Fruit fly (Drosophila melanogaster) whole organism, embryonic: ENCODE measurements around the gene UbcE2H.

Experiments used
- Awh ChIP-seq: fragments of 200-800 bp; sonication (Bioruptor generic); IDR thresholded peaks from 2 replicates; pipeline ENCODE4, ENCODE4 v1.3.6; 2022; ENCODE audit warnings: missing biosample characterization, missing genetic modification characterization
- Blimp-1 ChIP-seq: fragments of 200-800 bp; sonication (Bioruptor generic); optimal IDR thresholded peaks from 3 replicates; lab custom pipeline; 2018; ENCODE audit warnings: missing biosample characterization, missing genetic modification characterization, mild to moderate bottlenecking, moderate library complexity, missing genetic modification reagents
- C15 ChIP-seq: fragments of 200-800 bp; sonication (Bioruptor generic); IDR thresholded peaks from 3 replicates; pipeline ENCODE4 v1.3.6; 2022; ENCODE audit warnings: missing biosample characterization, missing genetic modification characterization
- CG11695 ChIP-seq: fragments of 200-800 bp; sonication (Bioruptor generic); IDR thresholded peaks from 3 replicates; pipeline ENCODE4 v1.3.6; 2022; ENCODE audit warnings: missing biosample characterization, missing genetic modification characterization
- CG12071 ChIP-seq: fragments of 200-800 bp; sonication (Bioruptor generic); optimal IDR thresholded peaks from 3 replicates; lab custom pipeline; 2018; ENCODE audit warnings: missing biosample characterization, mild to moderate bottlenecking, missing genetic modification characterization
- CG13624 ChIP-seq: fragments of 200-800 bp; sonication (Bioruptor generic); optimal IDR thresholded peaks from 2 replicates; lab custom pipeline; 2016; ENCODE audit warnings: missing biosample characterization, missing genetic modification characterization
- CG14014 ChIP-seq: fragments of 200-800 bp; sonication (Bioruptor generic); IDR thresholded peaks from 2 replicates; pipeline ENCODE4 v1.3.6; 2022; ENCODE audit warnings: missing biosample characterization, missing genetic modification characterization
- CG14050 ChIP-seq: fragments of 200-800 bp; sonication (Bioruptor generic); IDR thresholded peaks from 3 replicates; pipeline ENCODE4 v1.3.6; 2022; ENCODE audit warnings: missing biosample characterization, missing genetic modification characterization
- CG17361 ChIP-seq: fragments of 200-800 bp; sonication (Bioruptor generic); IDR thresholded peaks from 3 replicates; pipeline ENCODE4 v1.3.6; 2022; ENCODE audit warnings: missing biosample characterization, missing genetic modification characterization
- CG18764 ChIP-seq: fragments of 200-800 bp; sonication (Bioruptor generic); optimal IDR thresholded peaks from 3 replicates; lab custom pipeline; 2016; ENCODE audit warnings: missing biosample characterization, missing genetic modification characterization
- CG30020 ChIP-seq: fragments of 200-800 bp; optimal IDR thresholded peaks from 2 replicates; lab custom pipeline; 2019; ENCODE audit warnings: missing biosample characterization, mild to moderate bottlenecking, missing genetic modification characterization, moderate library complexity
- CG31224 ChIP-seq: fragments of 200-800 bp; sonication (Bioruptor generic); IDR thresholded peaks from 2 replicates; pipeline ENCODE4 v1.3.6; 2022; ENCODE audit warnings: missing biosample characterization, missing genetic modification characterization
- CG31388 ChIP-seq: fragments of 200-800 bp; sonication (Bioruptor generic); optimal IDR thresholded peaks from 2 replicates; lab custom pipeline; 2016; ENCODE audit warnings: missing biosample characterization, missing genetic modification characterization
- CG3281 ChIP-seq: fragments of 200-800 bp; sonication (Bioruptor generic); optimal IDR thresholded peaks from 3 replicates; lab custom pipeline; 2017; ENCODE audit warnings: missing biosample characterization, mild to moderate bottlenecking, missing genetic modification characterization
- CG3407 ChIP-seq: fragments of 200-800 bp; sonication (Bioruptor generic); optimal IDR thresholded peaks from 2 replicates; lab custom pipeline; 2018; ENCODE audit warnings: missing biosample characterization, mild to moderate bottlenecking, missing genetic modification characterization
- CG34422 ChIP-seq: fragments of 200-800 bp; sonication (Bioruptor generic); IDR thresholded peaks from 3 replicates; pipeline ENCODE4 v1.3.6; 2022; ENCODE audit warnings: missing biosample characterization, missing genetic modification characterization
- CG7786 ChIP-seq: fragments of 200-800 bp; sonication (Bioruptor generic); optimal IDR thresholded peaks from 2 replicates; lab custom pipeline; 2016; ENCODE audit warnings: missing biosample characterization, missing genetic modification characterization
- CG8388 ChIP-seq: fragments of 200-800 bp; sonication (Bioruptor generic); optimal IDR thresholded peaks from 2 replicates; lab custom pipeline; 2019; ENCODE audit warnings: missing biosample characterization, mild to moderate bottlenecking, missing genetic modification characterization, moderate library complexity
- CG9609 ChIP-seq: fragments of 200-800 bp; sonication (Bioruptor generic); optimal IDR thresholded peaks from 3 replicates; lab custom pipeline; 2016; ENCODE audit warnings: missing biosample characterization, missing genetic modification characterization
- CrebB ChIP-seq: fragments of 200-800 bp; sonication (Bioruptor generic); optimal IDR thresholded peaks from 3 replicates; lab custom pipeline; 2018; ENCODE audit warnings: missing biosample characterization, mild to moderate bottlenecking, missing genetic modification characterization
- D19B ChIP-seq: fragments of 200-800 bp; sonication (Bioruptor generic); optimal IDR thresholded peaks from 2 replicates; lab custom pipeline; 2017; ENCODE audit warnings: missing biosample characterization, mild to moderate bottlenecking, missing genetic modification characterization
- Dek ChIP-seq: fragments of 200-800 bp; sonication (Bioruptor generic); optimal IDR thresholded peaks from 3 replicates; lab custom pipeline; 2019; ENCODE audit warnings: missing biosample characterization, mild to moderate bottlenecking, missing genetic modification characterization, moderate library complexity
- GATAe ChIP-seq: fragments of 200-800 bp; sonication (Bioruptor generic); conservative IDR thresholded peaks from 2 replicates; pipeline ENCODE4 v1.3.6; 2022; ENCODE audit warnings: missing biosample characterization, missing genetic modification characterization
- HLHmδ ChIP-seq: fragments of 200-800 bp; sonication (Bioruptor generic); optimal IDR thresholded peaks from 2 replicates; lab custom pipeline; 2018; ENCODE audit warnings: missing biosample characterization, mild to moderate bottlenecking, missing genetic modification characterization, moderate library complexity
- HmgD ChIP-seq: fragments of 200-800 bp; sonication (Bioruptor generic); optimal IDR thresholded peaks from 3 replicates; lab custom pipeline; 2016; ENCODE audit warnings: missing biosample characterization, missing genetic modification characterization
- MESR4 ChIP-seq: fragments of 200-800 bp; sonication (Bioruptor generic); optimal IDR thresholded peaks from 2 replicates; lab custom pipeline; 2018; ENCODE audit warnings: missing biosample characterization, mild to moderate bottlenecking, missing genetic modification characterization, moderate library complexity
- MTF-1 ChIP-seq: fragments of 200-800 bp; sonication (Bioruptor generic); optimal IDR thresholded peaks from 2 replicates; lab custom pipeline; 2018; ENCODE audit warnings: missing biosample characterization, mild to moderate bottlenecking, missing genetic modification characterization, borderline replicate concordance
- NK7.1 ChIP-seq: fragments of 200-800 bp; sonication (Bioruptor generic); optimal IDR thresholded peaks from 3 replicates; lab custom pipeline; 2016; ENCODE audit warnings: missing biosample characterization, missing genetic modification characterization
- Ptx1 ChIP-seq: fragments of 200-800 bp; sonication (Bioruptor generic); IDR thresholded peaks from 2 replicates; pipeline ENCODE4 v1.3.6; 2022; ENCODE audit warnings: missing biosample characterization, missing genetic modification characterization
- Rx ChIP-seq: fragments of 200-800 bp; sonication (Bioruptor generic); IDR thresholded peaks from 2 replicates; pipeline ENCODE4 v1.3.6; 2022; ENCODE audit warnings: missing biosample characterization, missing genetic modification characterization
- ac ChIP-seq: fragments of 200-800 bp; sonication (Bioruptor generic); optimal IDR thresholded peaks from 3 replicates; lab custom pipeline; 2017; ENCODE audit warnings: missing biosample characterization, mild to moderate bottlenecking, missing genetic modification characterization
- bcd ChIP-seq: fragments of 200-800 bp; sonication (Bioruptor generic); optimal IDR thresholded peaks from 2 replicates; lab custom pipeline; 2017; ENCODE audit warnings: missing biosample characterization, mild to moderate bottlenecking, missing genetic modification characterization
- cad ChIP-seq: fragments of >200 bp; optimal IDR thresholded peaks from 2 replicates; lab custom pipeline; 2017; ENCODE audit warnings: missing biosample characterization, missing genetic modification characterization
- cato ChIP-seq: fragments of 200-800 bp; sonication (Bioruptor generic); optimal IDR thresholded peaks from 2 replicates; lab custom pipeline; 2016; ENCODE audit warnings: missing biosample characterization, missing genetic modification characterization, borderline replicate concordance
- chm ChIP-seq: fragments of 200-800 bp; sonication (Bioruptor generic); IDR thresholded peaks from 2 replicates; pipeline ENCODE4 v1.3.6; 2022; ENCODE audit warnings: missing biosample characterization, missing genetic modification characterization
- corto ChIP-seq: fragments of 200-800 bp; sonication (Bioruptor generic); optimal IDR thresholded peaks from 2 replicates; lab custom pipeline; 2016; ENCODE audit warnings: missing biosample characterization, mild to moderate bottlenecking, missing genetic modification characterization, moderate library complexity
- danr ChIP-seq: fragments of 200-800 bp; sonication (Bioruptor generic); IDR thresholded peaks from 2 replicates; pipeline ENCODE4 v1.3.6; 2022; ENCODE audit warnings: missing biosample characterization, missing genetic modification characterization
- eve ChIP-seq, 2 experiments: fragments of >200 bp; optimal IDR thresholded peaks; 2 replicates each; lab custom pipeline; 2017; ENCODE audit warnings: missing biosample characterization in 2 of 2, missing genetic modification characterization in 2 of 2
- fd64A ChIP-seq: fragments of 200-800 bp; sonication (Bioruptor generic); optimal IDR thresholded peaks from 3 replicates; lab custom pipeline; 2018; ENCODE audit warnings: missing biosample characterization, mild to moderate bottlenecking, missing genetic modification characterization
- ham ChIP-seq: fragments of 200-800 bp; sonication (Bioruptor generic); IDR thresholded peaks from 2 replicates; pipeline ENCODE4 v1.3.6; 2022; ENCODE audit warnings: missing biosample characterization, missing genetic modification characterization
- ind ChIP-seq: fragments of 200-800 bp; sonication (Bioruptor generic); optimal IDR thresholded peaks from 3 replicates; lab custom pipeline; 2016; ENCODE audit warnings: missing biosample characterization, missing genetic modification characterization
- peb ChIP-seq: fragments of 200-800 bp; sonication (Bioruptor generic); IDR thresholded peaks from 2 replicates; pipeline ENCODE4 v1.3.6; 2022; ENCODE audit warnings: missing biosample characterization, missing genetic modification characterization
- pho ChIP-seq: fragments of 200-800 bp; sonication (Bioruptor generic); optimal IDR thresholded peaks from 2 replicates; lab custom pipeline; 2016; ENCODE audit warnings: missing biosample characterization, missing genetic modification characterization
- pzg ChIP-seq: fragments of 200-800 bp; sonication (Bioruptor generic); optimal IDR thresholded peaks from 3 replicates; lab custom pipeline; 2018; ENCODE audit warnings: missing biosample characterization, mild to moderate bottlenecking, missing genetic modification characterization, moderate library complexity
- seq ChIP-seq: fragments of 200-800 bp; sonication (Bioruptor generic); IDR thresholded peaks from 2 replicates; pipeline ENCODE4 v1.3.6; 2022; ENCODE audit warnings: missing biosample characterization, missing genetic modification characterization
- sr ChIP-seq: fragments of 200-800 bp; sonication (Bioruptor generic); IDR thresholded peaks from 3 replicates; pipeline ENCODE4 v1.3.6; 2022; ENCODE audit warnings: missing biosample characterization, missing genetic modification characterization
- sug ChIP-seq: fragments of 200-800 bp; optimal IDR thresholded peaks from 2 replicates; lab custom pipeline; 2019; ENCODE audit warnings: missing biosample characterization, mild to moderate bottlenecking, missing genetic modification characterization, moderate library complexity
- tna ChIP-seq: fragments of 200-800 bp; sonication (Bioruptor generic); IDR thresholded peaks from 2 replicates; pipeline ENCODE4 v1.3.6; 2022; ENCODE audit warnings: missing biosample characterization, missing genetic modification characterization; ENCODE audit not compliant: partially characterized antibody
- wor ChIP-seq: fragments of 200-800 bp; sonication (Bioruptor generic); IDR thresholded peaks from 2 replicates; pipeline ENCODE4 v1.3.6; 2022; ENCODE audit warnings: missing biosample characterization, missing genetic modification characterization
- zfh1 ChIP-seq: fragments of 200-800 bp; sonication (Bioruptor generic); IDR thresholded peaks from 3 replicates; pipeline ENCODE4 v1.3.6; 2022; ENCODE audit warnings: missing biosample characterization, missing genetic modification characterization

UbcE2H gene

dm6 chrX:8092075-8092682, 1.7 kb downstream of the UbcE2H start (continued):
- TF ChIP-seq CG7786 (GFP tag; lab: Kevin White, UChicago) (peak; percentile 84), HLHmδ (GFP tag; lab: Kevin White, UChicago) (no peak), CG3281 (GFP tag; lab: Kevin White, UChicago) (peak; percentile 95), CG18764 (GFP tag; lab: Kevin White, UChicago) (peak; percentile 86), CG14050 (GFP tag; lab: Robert Waterston, UW) (peak; percentile 91), NK7.1 (GFP tag; lab: Kevin White, UChicago) (peak; percentile 63), sug (tag; lab: Kevin White, UChicago) (peak; percentile 99), cato (GFP tag; lab: Kevin White, UChicago) (peak; percentile 84), danr (GFP tag; lab: Robert Waterston, UW) (peak; percentile 87), cad (no peak), corto (GFP tag; lab: Kevin White, UChicago) (peak; percentile 83), ind (peak; percentile 93), eve (GFP tag; optimal IDR thresholded peaks at IDR 0.05; lab: Kevin White, UChicago) (peak in 1 of 2 experiments; percentile 98), bcd (GFP tag; lab: Kevin White, UChicago) (peak; percentile 95), MESR4 (GFP tag; lab: Kevin White, UChicago) (no peak), CG31224 (GFP tag; lab: Robert Waterston, UW) (peak; percentile 83), HmgD (no peak), wor (GFP tag; lab: Robert Waterston, UW) (peak; percentile 89), ham (GFP tag; lab: Robert Waterston, UW) (0 out of 2 replicates have a peak, but pooled peaks have one; percentile 56), GATAe (peak; percentile 69; the same call in 1 of the 2 replicates), CG17361 (GFP tag; lab: Robert Waterston, UW) (peak; percentile 97), CG8388 (GFP tag; lab: Kevin White, UChicago) (peak; percentile 91), C15 (GFP tag; lab: Robert Waterston, UW) (peak; percentile 69), sr (GFP tag; lab: Robert Waterston, UW) (0 out of 3 replicates have a peak, but pooled peaks have one; percentile 27), pho (peak; percentile 80), CG34422 (peak; percentile 92), CG3407 (peak; percentile 89), seq (GFP tag; lab: Robert Waterston, UW) (peak; percentile 93), CG30020 (peak; percentile 79), fd64A (GFP tag; lab: Kevin White, UChicago) (peak; percentile 83), CG13624 (peak; percentile 71), Dek (tag; lab: Kevin White, UChicago) (peak; percentile 94), CrebB (tag; lab: Kevin White, UChicago) (peak; percentile 92), Awh (GFP tag; lab: Robert Waterston, UW) (peak; percentile 85), chm (GFP tag; lab: Robert Waterston, UW) (peak; percentile 52; the same call in 1 of the 2 replicates), tna (no peak), Ptx1 (GFP tag; lab: Robert Waterston, UW) (peak; percentile 96), MTF-1 (GFP tag; lab: Kevin White, UChicago) (peak; percentile 65), zfh1 (GFP tag; lab: Robert Waterston, UW) (peak; percentile 88; the same call in 2 of the 3 replicates), ac (GFP tag; lab: Kevin White, UChicago) (peak; percentile 45), CG12071 (GFP tag; lab: Kevin White, UChicago) (peak; percentile 81), CG11695 (GFP tag; lab: Robert Waterston, UW) (peak; percentile 94), peb (GFP tag; lab: Robert Waterston, UW) (peak; percentile 90), Blimp-1 (GFP tag; lab: Kevin White, UChicago) (peak; percentile 92), CG14014 (GFP tag; lab: Robert Waterston, UW) (peak; percentile 93), CG9609 (GFP tag; lab: Kevin White, UChicago) (peak; percentile 78), pzg (GFP tag; lab: Kevin White, UChicago) (no peak), Rx (GFP tag; lab: Robert Waterston, UW) (peak; percentile 84), D19B (GFP tag; lab: Kevin White, UChicago) (peak; percentile 84), CG31388 (GFP tag; lab: Kevin White, UChicago) (peak; percentile 78)
